Worm (Caenorhabditis elegans) whole organism, late embryonic: ENCODE data around the gene Y71H2AM.11.

ENCODE experiments used
- C38D4.7 ChIP-seq: fragments of 200-800 bp; sonication (Bioruptor generic); optimal IDR thresholded peaks from 2 replicates; lab custom pipeline; 2018; ENCODE audit warnings: mild to moderate bottlenecking, missing genetic modification characterization, moderate library complexity, missing compliant biosample characterization
- K02D7.2 ChIP-seq: sonication (generic microtip); optimal IDR thresholded peaks from 2 replicates; lab custom pipeline; 2017; ENCODE audit warnings: mild to moderate bottlenecking, missing genetic modification characterization, missing compliant biosample characterization
- K09A11.1 ChIP-seq: sonication (generic microtip); optimal IDR thresholded peaks from 2 replicates; lab custom pipeline; 2017; ENCODE audit warnings: antibody characterized with exemption, mild to moderate bottlenecking, missing genetic modification characterization, missing compliant biosample characterization; ENCODE audit not compliant: insufficient read depth
- ahr-1 ChIP-seq: sonication (generic microtip); optimal IDR thresholded peaks from 2 replicates; lab custom pipeline; 2016; ENCODE audit warnings: missing genetic modification characterization, missing compliant biosample characterization
- ceh-14 ChIP-seq: sonication (generic microtip); optimal IDR thresholded peaks from 2 replicates; lab custom pipeline; 2016; ENCODE audit warnings: missing genotype, missing genetic modification characterization, missing compliant biosample characterization
- ceh-18 ChIP-seq: sonication (generic microtip); optimal IDR thresholded peaks from 2 replicates; lab custom pipeline; 2016; ENCODE audit warnings: missing genetic modification characterization, missing compliant biosample characterization
- ceh-19 ChIP-seq: fragments of 200-800 bp; sonication (Bioruptor generic); optimal IDR thresholded peaks from 2 replicates; lab custom pipeline; 2018; ENCODE audit warnings: mild to moderate bottlenecking, missing genetic modification characterization, missing compliant biosample characterization
- ceh-2 ChIP-seq: sonication (generic microtip); optimal IDR thresholded peaks from 2 replicates; lab custom pipeline; 2016; ENCODE audit warnings: missing genotype, missing genetic modification characterization, missing compliant biosample characterization
- ceh-22 ChIP-seq: sonication (generic microtip); optimal IDR thresholded peaks from 2 replicates; lab custom pipeline; 2017; ENCODE audit warnings: missing biosample characterization, missing genetic modification characterization
- ceh-24 ChIP-seq: sonication (generic microtip); optimal IDR thresholded peaks from 2 replicates; lab custom pipeline; 2016; ENCODE audit warnings: mild to moderate bottlenecking, missing genetic modification characterization, missing compliant biosample characterization
- ceh-30 ChIP-seq: fragments of 150-350 bp; optimal IDR thresholded peaks from 2 replicates; lab custom pipeline; 2014; ENCODE audit warnings: missing biosample characterization, missing genetic modification characterization
- ceh-31 ChIP-seq: sonication (generic microtip); optimal IDR thresholded peaks from 2 replicates; lab custom pipeline; 2016; ENCODE audit warnings: missing genetic modification characterization, missing compliant biosample characterization
- ceh-45 ChIP-seq: fragments of 200-800 bp; sonication (Bioruptor generic); IDR thresholded peaks from 2 replicates; pipeline ENCODE4 v1.3.6; 2022; ENCODE audit warnings: missing genetic modification reagents, missing genetic modification characterization, missing compliant biosample characterization
- ceh-48 ChIP-seq: sonication (generic microtip); optimal IDR thresholded peaks from 2 replicates; lab custom pipeline; 2016; ENCODE audit warnings: missing genetic modification characterization, inconsistent platforms, missing compliant biosample characterization
- ceh-9 ChIP-seq: sonication (generic microtip); optimal IDR thresholded peaks from 2 replicates; lab custom pipeline; 2016; ENCODE audit warnings: mild to moderate bottlenecking, missing genetic modification characterization, inconsistent platforms, missing compliant biosample characterization
- che-1 ChIP-seq: sonication (generic microtip); optimal IDR thresholded peaks from 2 replicates; lab custom pipeline; 2016; ENCODE audit warnings: mild to moderate bottlenecking, missing genetic modification characterization, missing compliant biosample characterization
- dmd-4 ChIP-seq: sonication (generic microtip); optimal IDR thresholded peaks from 2 replicates; lab custom pipeline; 2016; ENCODE audit warnings: borderline replicate concordance, missing genetic modification characterization, missing compliant biosample characterization
- dve-1 ChIP-seq: sonication (generic microtip); optimal IDR thresholded peaks from 2 replicates; lab custom pipeline; 2017; ENCODE audit warnings: antibody characterized with exemption, mild to moderate bottlenecking, missing genetic modification characterization, missing compliant biosample characterization
- elt-2 ChIP-seq: sonication (generic microtip); optimal IDR thresholded peaks from 2 replicates; lab custom pipeline; 2016; ENCODE audit warnings: missing genetic modification reagents, missing genetic modification characterization, missing compliant biosample characterization
- elt-4 ChIP-seq: sonication (generic microtip); optimal IDR thresholded peaks from 2 replicates; lab custom pipeline; 2016; ENCODE audit warnings: missing genetic modification characterization, missing compliant biosample characterization
- ets-4 ChIP-seq: sonication (generic microtip); optimal IDR thresholded peaks from 2 replicates; lab custom pipeline; 2016; ENCODE audit warnings: missing genetic modification characterization, missing compliant biosample characterization
- fax-1 ChIP-seq: sonication (generic microtip); optimal IDR thresholded peaks from 2 replicates; lab custom pipeline; 2016; ENCODE audit warnings: missing genotype, missing genetic modification characterization, missing compliant biosample characterization
- hlh-30 ChIP-seq: sonication (generic microtip); optimal IDR thresholded peaks from 2 replicates; lab custom pipeline; 2017; ENCODE audit warnings: antibody characterized with exemption, missing genetic modification characterization, missing compliant biosample characterization; ENCODE audit not compliant: insufficient read depth
- hlh-6 ChIP-seq: sonication (generic microtip); optimal IDR thresholded peaks from 2 replicates; lab custom pipeline; 2016; ENCODE audit warnings: missing genotype, missing genetic modification characterization, missing compliant biosample characterization
- lim-6 ChIP-seq: sonication (generic microtip); optimal IDR thresholded peaks from 2 replicates; lab custom pipeline; 2016; ENCODE audit warnings: missing genetic modification characterization, missing compliant biosample characterization
- lin-11 ChIP-seq: fragments of 200-800 bp; sonication (Bioruptor generic); optimal IDR thresholded peaks from 2 replicates; lab custom pipeline; 2018; ENCODE audit warnings: mild to moderate bottlenecking, missing genetic modification characterization, missing compliant biosample characterization
- madf-2 ChIP-seq: sonication (generic microtip); optimal IDR thresholded peaks from 2 replicates; lab custom pipeline; 2017; ENCODE audit warnings: missing genetic modification characterization, missing compliant biosample characterization
- mec-3 ChIP-seq: sonication (generic microtip); optimal IDR thresholded peaks from 2 replicates; lab custom pipeline; 2016; ENCODE audit warnings: borderline replicate concordance, missing genetic modification characterization, missing compliant biosample characterization
- nhr-11 ChIP-seq: fragments of 150-350 bp; optimal IDR thresholded peaks from 2 replicates; lab custom pipeline; 2014; ENCODE audit warnings: missing biosample characterization, missing genetic modification characterization
- nhr-232 ChIP-seq: sonication (generic microtip); optimal IDR thresholded peaks from 2 replicates; lab custom pipeline; 2016; ENCODE audit warnings: missing genetic modification characterization, missing compliant biosample characterization
- npax-4 ChIP-seq: sonication (generic microtip); optimal IDR thresholded peaks from 2 replicates; lab custom pipeline; 2016; ENCODE audit warnings: missing genetic modification characterization, missing compliant biosample characterization
- odd-2 ChIP-seq: sonication (generic microtip); optimal IDR thresholded peaks from 2 replicates; lab custom pipeline; 2017; ENCODE audit warnings: antibody characterized with exemption, mild to moderate bottlenecking, missing genetic modification characterization, missing compliant biosample characterization
- pag-3 ChIP-seq: sonication (generic microtip); optimal IDR thresholded peaks from 2 replicates; lab custom pipeline; 2016; ENCODE audit warnings: missing compliant biosample characterization, missing genetic modification characterization, borderline replicate concordance
- pha-4 ChIP-seq: fragments of 150-350 bp; optimal IDR thresholded peaks from 2 replicates; lab custom pipeline; 2018; ENCODE audit warnings: missing biosample characterization, missing genetic modification reagents, missing genetic modification characterization
- pqm-1 ChIP-seq: sonication (generic microtip); optimal IDR thresholded peaks from 2 replicates; lab custom pipeline; 2016; ENCODE audit warnings: missing genetic modification characterization, missing compliant biosample characterization
- pros-1 ChIP-seq: fragments of 150-350 bp; optimal IDR thresholded peaks from 2 replicates; lab custom pipeline; 2014; ENCODE audit warnings: missing biosample characterization, missing genetic modification reagents, missing genetic modification characterization
- ref-2 ChIP-seq: sonication (generic microtip); optimal IDR thresholded peaks from 2 replicates; lab custom pipeline; 2016; ENCODE audit warnings: missing genetic modification characterization, missing compliant biosample characterization
- rnt-1 ChIP-seq: sonication (generic microtip); optimal IDR thresholded peaks from 2 replicates; lab custom pipeline; 2016; ENCODE audit warnings: missing genetic modification characterization, missing compliant biosample characterization
- sox-2 ChIP-seq: fragments of 200-800 bp; sonication (Bioruptor generic); IDR thresholded peaks from 2 replicates; pipeline ENCODE4 v1.3.6; 2022; ENCODE audit warnings: missing genetic modification reagents, missing genetic modification characterization, missing compliant biosample characterization
- sox-4 ChIP-seq: sonication (generic microtip); optimal IDR thresholded peaks from 2 replicates; lab custom pipeline; 2017; ENCODE audit warnings: mild to moderate bottlenecking, missing genetic modification characterization, inconsistent platforms, missing compliant biosample characterization
- syd-9 ChIP-seq: sonication (generic microtip); optimal IDR thresholded peaks from 2 replicates; lab custom pipeline; 2016; ENCODE audit warnings: mild to moderate bottlenecking, missing genetic modification characterization, moderate library complexity, missing compliant biosample characterization
- tbx-2 ChIP-seq: sonication (generic microtip); optimal IDR thresholded peaks from 2 replicates; lab custom pipeline; 2016; ENCODE audit warnings: missing genetic modification characterization, missing compliant biosample characterization
- unc-55 ChIP-seq: sonication (generic microtip); optimal IDR thresholded peaks from 2 replicates; lab custom pipeline; 2017; ENCODE audit warnings: missing biosample characterization, missing genetic modification reagents, missing genetic modification characterization
- zip-5 ChIP-seq: sonication (generic microtip); optimal IDR thresholded peaks from 2 replicates; lab custom pipeline; 2016; ENCODE audit warnings: missing genetic modification characterization, missing compliant biosample characterization
- ztf-16 ChIP-seq: sonication (generic microtip); optimal IDR thresholded peaks from 2 replicates; lab custom pipeline; 2017; ENCODE audit warnings: missing genetic modification characterization, missing compliant biosample characterization

Y71H2AM.11 gene

ce11 chrIII:2768635-2769034 is 43.7 kb upstream of the Y71H2AM.11 start, which contains the start of gene swsn-3 (continued):
- TF ChIP-seq ceh-24 (peak; percentile 76), che-1 (tag; lab: Kevin White, UChicago) (peak; percentile 79), elt-4 (tag; lab: Kevin White, UChicago) (no peak), sox-2 (peak; percentile 57), odd-2 (tag; lab: Kevin White, UChicago) (peak; percentile 84), ceh-19 (GFP tag; lab: Kevin White, UChicago) (peak; percentile 25), rnt-1 (tag; lab: Kevin White, UChicago) (peak; percentile 93), npax-4 (tag; lab: Kevin White, UChicago) (peak; percentile 73), ceh-14 (tag; lab: Kevin White, UChicago) (peak; percentile 98), tbx-2 (peak; percentile 93), nhr-11 (tag; lab: Kevin White, UChicago) (no peak), ahr-1 (peak; percentile 81), sox-4 (tag; lab: Kevin White, UChicago) (peak; percentile 86), hlh-6 (tag; lab: Kevin White, UChicago) (peak; percentile 79), C38D4.7 (GFP tag; lab: Kevin White, UChicago) (peak; percentile 74), K02D7.2 (tag; lab: Kevin White, UChicago) (peak; percentile 88), zip-5 (peak; percentile 63), ceh-9 (tag; lab: Kevin White, UChicago) (no peak), fax-1 (peak; percentile 78), pqm-1 (tag; lab: Kevin White, UChicago) (peak; percentile 54), ztf-16 (tag; lab: Kevin White, UChicago) (peak; percentile 81), ceh-45 (GFP tag; lab: Robert Waterston, UW) (peak; percentile 55; the same call in 1 of the 2 replicates), madf-2 (peak; percentile 71), ceh-2 (tag; lab: Kevin White, UChicago) (peak; percentile 83), dve-1 (peak; percentile 69), nhr-232 (peak; percentile 61), ref-2 (peak; percentile 88), pha-4 (tag; lab: Kevin White, UChicago) (no peak), syd-9 (peak; percentile 57), lin-11 (tag; lab: Kevin White, UChicago) (peak; percentile 69), lim-6 (tag; lab: Kevin White, UChicago) (peak; percentile 85), hlh-30 (tag; lab: Kevin White, UChicago) (peak; percentile 91), ceh-48 (tag; lab: Kevin White, UChicago) (peak; percentile 94), dmd-4 (peak; percentile 93), mec-3 (tag; lab: Kevin White, UChicago) (no peak), ceh-31 (tag; lab: Kevin White, UChicago) (peak; percentile 90)
- TF ChIP-seq, all 69 proteins: peak for 60

- TF ChIP-seq elt-2 (tag; lab: Kevin White, UChicago) (peak; percentile 50), unc-55 (GFP tag; lab: Kevin White, UChicago) (no peak)
- TF ChIP-seq, all 69 proteins: peak for 1
Measured at ce11 chrIII:2760726-2761125, 35.8 kb upstream of the Y71H2AM.11 start, which contains the start of gene pho-9. Gene pho-9, minus strand, starts transcription at chrIII:2760816.

- TF ChIP-seq ahr-1: no peak
- no peak for TF ChIP-seq npax-4 (tag; lab: Kevin White, UChicago)
- no peak for TF ChIP-seq ceh-18 (tag; lab: Kevin White, UChicago)
- TF ChIP-seq K02D7.2 (tag; lab: Kevin White, UChicago): no peak
- TF ChIP-seq pros-1 (tag; lab: Kevin White, UChicago): no peak
- TF ChIP-seq ceh-24: no peak
- TF ChIP-seq madf-2: no peak
- no peak for TF ChIP-seq ceh-22 (tag; lab: Kevin White, UChicago)
- TF ChIP-seq K09A11.1 (tag; lab: Kevin White, UChicago): no peak
- no peak for TF ChIP-seq ets-4 (tag; lab: Kevin White, UChicago)
- TF ChIP-seq pha-4 (tag; lab: Kevin White, UChicago): no peak
- TF ChIP-seq nhr-232: no peak
- no peak for TF ChIP-seq pag-3 (tag; lab: Kevin White, UChicago)
- no peak for TF ChIP-seq mec-3 (tag; lab: Kevin White, UChicago)
- TF ChIP-seq lin-11 (tag; lab: Kevin White, UChicago): no peak
- TF ChIP-seq ceh-30 (tag; lab: Kevin White, UChicago): no peak
- no peak for TF ChIP-seq dmd-4
Measured at ce11 chrIII:2759308-2759707, 34.4 kb upstream of the Y71H2AM.11 start.
